Fruit fly (Drosophila melanogaster): ENCODE measurements around the gene CG12288.

Gene CG12288

DNA sequence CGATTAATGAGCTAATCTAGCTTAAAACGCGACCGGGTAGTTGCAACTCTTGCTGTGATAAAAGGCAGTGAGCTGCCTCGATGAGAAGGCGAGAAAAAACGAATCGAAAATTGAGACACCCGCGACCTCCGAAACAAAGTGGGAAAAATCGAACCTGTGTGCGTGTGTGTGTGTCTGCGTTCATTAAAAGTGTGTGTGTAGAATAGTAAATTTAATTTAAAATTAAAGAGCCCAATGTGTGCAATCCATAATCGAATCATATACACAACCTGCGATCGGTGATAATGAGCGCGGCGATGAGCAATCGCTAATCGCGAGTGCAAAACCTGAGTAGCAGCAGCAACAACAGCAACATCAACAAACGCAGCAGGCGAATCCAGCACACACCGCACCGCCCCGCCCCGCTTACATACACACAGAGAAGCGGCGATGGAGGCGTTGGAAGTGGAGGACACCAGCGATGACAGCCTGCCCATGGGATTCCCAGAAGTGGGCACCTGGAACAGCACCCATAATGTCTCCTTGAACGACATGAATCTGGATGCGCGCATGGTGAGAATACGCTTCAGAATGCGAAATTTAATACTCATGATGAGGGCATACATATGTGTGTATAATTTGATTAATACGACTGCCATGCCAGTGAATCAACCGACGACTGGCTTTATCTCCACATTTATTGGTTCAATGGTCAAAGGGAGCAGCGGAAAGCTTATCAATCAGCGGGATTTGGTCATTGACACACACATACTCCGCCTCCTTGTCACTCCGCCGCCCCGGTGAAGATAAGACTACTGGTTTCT lies 13.2 kb downstream of the CG12288 start (continued):
- TF ChIP-seq CG3032 (tag; optimal IDR thresholded peaks at IDR 0.05) = no peak
- TF ChIP-seq Blimp-1 (GFP tag; optimal IDR thresholded peaks at IDR 0.05) = no peak
- TF ChIP-seq pdm3 (GFP tag; optimal IDR thresholded peaks at IDR 0.05) = no peak
- TF ChIP-seq ss (GFP tag; optimal IDR thresholded peaks at IDR 0.05) = peak in 1 of 2 experiments; percentile 42
- TF ChIP-seq CG6792 (GFP tag; optimal IDR thresholded peaks at IDR 0.05) = no peak
- peak; percentile 30 for TF ChIP-seq dsx (GFP tag; optimal IDR thresholded peaks at IDR 0.05; ENCODE audit: poor library complexity, severe bottlenecking)
- no peak for TF ChIP-seq CG6808 (GFP tag; optimal IDR thresholded peaks at IDR 0.05)
- TF ChIP-seq CG8119 (GFP tag; IDR thresholded peaks at IDR 0.05) = no peak
- no peak for TF ChIP-seq OdsH (GFP tag; optimal IDR thresholded peaks at IDR 0.05)
- no peak for TF ChIP-seq fkh (GFP tag; optimal IDR thresholded peaks at IDR 0.05)
- TF ChIP-seq CG7368 (GFP tag; optimal IDR thresholded peaks at IDR 0.05) = no peak
- 0 out of 3 replicates have a peak, but pooled peaks have one; percentile 44 for TF ChIP-seq CG6163 (GFP tag; IDR thresholded peaks at IDR 0.05)
- TF ChIP-seq achi (GFP tag; optimal IDR thresholded peaks at IDR 0.05) = no peak
- no peak for TF ChIP-seq CG34406 (GFP tag; optimal IDR thresholded peaks at IDR 0.05)
- TF ChIP-seq Sox14 (GFP tag; optimal IDR thresholded peaks at IDR 0.05) = peak; percentile 2
- TF ChIP-seq eg (GFP tag; IDR thresholded peaks at IDR 0.05) = no peak
- no peak for TF ChIP-seq CG10631 (GFP tag; optimal IDR thresholded peaks at IDR 0.05)
- no peak for TF ChIP-seq CG10669 (GFP tag; optimal IDR thresholded peaks at IDR 0.05)
- no peak for TF ChIP-seq fd85E (GFP tag; optimal IDR thresholded peaks at IDR 0.05)
- no peak for TF ChIP-seq Smox (GFP tag; optimal IDR thresholded peaks at IDR 0.05)
- TF ChIP-seq CG16779 (tag; optimal IDR thresholded peaks at IDR 0.05) = no peak
- TF ChIP-seq cyc (GFP tag; optimal IDR thresholded peaks at IDR 0.05) = no peak
- TF ChIP-seq Eip78C (GFP tag) = peak; percentile 67
- peak; percentile 99 for TF ChIP-seq svp (GFP tag)
- no peak for TF ChIP-seq CG6854 (GFP tag; optimal IDR thresholded peaks at IDR 0.05)
- no peak for TF ChIP-seq Ets96B (tag; optimal IDR thresholded peaks at IDR 0.05)
- TF ChIP-seq CG8319 (GFP tag; optimal IDR thresholded peaks at IDR 0.05) = no peak
- no peak for TF ChIP-seq Ets21C (GFP tag; optimal IDR thresholded peaks at IDR 0.05)
- TF ChIP-seq Sox102F (GFP tag; optimal IDR thresholded peaks at IDR 0.05) = no peak
- TF ChIP-seq esn (GFP tag; optimal IDR thresholded peaks at IDR 0.05) = no peak
- no peak for TF ChIP-seq acj6 (GFP tag; optimal IDR thresholded peaks at IDR 0.05)
- no peak for TF ChIP-seq CG4318 (GFP tag; optimal IDR thresholded peaks at IDR 0.05)
- no peak for TF ChIP-seq CG9139 (GFP tag; optimal IDR thresholded peaks at IDR 0.05)
- TF ChIP-seq Gug (GFP tag; IDR thresholded peaks at IDR 0.05) = no peak

DNA sequence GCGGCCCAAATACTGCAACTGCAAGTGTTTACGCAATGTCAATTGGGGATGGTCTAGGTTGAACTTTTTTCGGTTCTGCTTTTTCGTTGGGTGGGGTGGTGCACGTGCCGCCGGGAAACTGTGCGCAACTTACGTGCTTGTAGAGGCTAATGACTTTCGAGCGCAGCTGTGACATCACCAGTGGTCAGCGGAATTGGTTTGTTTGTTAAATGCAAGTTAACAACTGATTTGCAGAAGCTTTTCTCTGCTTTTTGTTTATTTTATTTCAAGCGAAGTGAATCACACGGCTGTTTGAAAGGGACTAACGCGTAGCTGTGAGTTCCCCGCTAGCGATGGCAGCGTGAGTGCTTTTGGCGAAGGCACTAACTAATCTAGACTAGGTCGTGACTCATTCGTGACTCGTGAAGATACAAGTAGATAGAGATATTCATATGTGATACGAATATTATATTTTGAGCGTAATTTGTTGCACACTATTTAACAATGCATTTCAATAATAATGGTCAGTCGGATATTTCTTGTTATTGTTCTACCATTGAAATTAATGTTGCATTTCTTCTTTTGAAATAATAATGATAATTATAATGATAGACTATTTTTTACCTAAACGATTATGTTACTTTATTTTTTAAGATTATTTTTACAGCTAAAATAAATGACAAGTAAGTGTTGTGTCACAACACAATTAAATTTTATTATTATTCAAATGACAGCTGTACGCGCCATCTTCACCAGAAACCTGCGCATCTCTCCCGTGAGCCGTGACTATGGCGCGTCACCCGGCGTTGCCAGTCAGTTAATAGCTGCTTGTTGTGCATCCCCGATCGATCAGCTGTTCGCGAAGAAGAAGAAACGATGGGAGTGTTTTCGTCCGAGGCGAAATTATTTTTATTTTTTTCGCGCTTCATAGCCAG lies 14.1 kb downstream of the CG12288 start, which contains the start of the genes osi and tweek:
Gene osi, minus strand, starts transcription at position 307 of the 914 bp plus-strand sequence.
Gene tweek, plus strand, starts transcription at position 831 of the 914 bp plus-strand sequence.
- peak; percentile 75 for TF ChIP-seq CG32006 (GFP tag; optimal IDR thresholded peaks at IDR 0.05)
- TF ChIP-seq CG11762 (GFP tag; optimal IDR thresholded peaks at IDR 0.05; ENCODE audit: insufficient read depth) = no peak
- no peak for TF ChIP-seq CG6276 (GFP tag; optimal IDR thresholded peaks at IDR 0.05)
- TF ChIP-seq Eip75B (GFP tag; optimal IDR thresholded peaks at IDR 0.05) = peak; percentile 19
- TF ChIP-seq Sox102F (GFP tag; optimal IDR thresholded peaks at IDR 0.05) = peak; percentile 29
- no peak for TF ChIP-seq ss (GFP tag; optimal IDR thresholded peaks at IDR 0.05)
- TF ChIP-seq CG6163 (GFP tag; IDR thresholded peaks at IDR 0.05) = peak; percentile 36; the same call in 1 of the 3 replicates
- peak; percentile 66 for TF ChIP-seq lz (GFP tag; optimal IDR thresholded peaks at IDR 0.05)
- peak; percentile 31 for TF ChIP-seq CG8632 (GFP tag; optimal IDR thresholded peaks at IDR 0.05)
- peak; percentile 21 for TF ChIP-seq Ets96B (tag; optimal IDR thresholded peaks at IDR 0.05)
- peak; percentile 61 for TF ChIP-seq Hr4 (GFP tag; optimal IDR thresholded peaks at IDR 0.05)
- no peak for TF ChIP-seq Gug (GFP tag; IDR thresholded peaks at IDR 0.05)
- no peak for TF ChIP-seq CG10669 (GFP tag; optimal IDR thresholded peaks at IDR 0.05)
- peak; percentile 70 for TF ChIP-seq esn (GFP tag; optimal IDR thresholded peaks at IDR 0.05)
- TF ChIP-seq OdsH (GFP tag; optimal IDR thresholded peaks at IDR 0.05) = peak; percentile 48
- TF ChIP-seq svp (GFP tag) = peak; percentile 75
- peak; percentile 54 for TF ChIP-seq cyc (GFP tag; optimal IDR thresholded peaks at IDR 0.05)
- TF ChIP-seq CG6854 (GFP tag; optimal IDR thresholded peaks at IDR 0.05) = no peak
- TF ChIP-seq CG9139 (GFP tag; optimal IDR thresholded peaks at IDR 0.05) = no peak
- peak; percentile 21 for TF ChIP-seq dac (GFP tag; optimal IDR thresholded peaks at IDR 0.05)
- peak; percentile 31 for TF ChIP-seq Sox15 (GFP tag; optimal IDR thresholded peaks at IDR 0.05)
- peak; percentile 59 for TF ChIP-seq Hr39 (GFP tag; optimal IDR thresholded peaks at IDR 0.05)
- TF ChIP-seq CG31627 (GFP tag; optimal IDR thresholded peaks at IDR 0.05) = peak; percentile 72
- TF ChIP-seq Lpt (GFP tag; optimal IDR thresholded peaks at IDR 0.05) = peak; percentile 24
- no peak for TF ChIP-seq net (GFP tag; optimal IDR thresholded peaks at IDR 0.05)

Measured in whole organism, prepupa.